Worm (Caenorhabditis elegans) whole organism, L3 larva: ENCODE data around the gene F17E9.18.
A peak's percentile ranks its signal among the peaks of the same experiment; 100 is the strongest.

Experiments used
- R02D3.7 ChIP-seq: fragments of 150-350 bp; optimal IDR thresholded peaks from 2 replicates; lab custom pipeline; 2014; ENCODE audit warnings: missing biosample characterization, missing genetic modification characterization
- ZK546.5 ChIP-seq: sonication (generic microtip); optimal IDR thresholded peaks from 2 replicates; lab custom pipeline; 2017; ENCODE audit warnings: missing biosample characterization, missing genetic modification characterization
- aly-2 ChIP-seq: fragments of 150-350 bp; optimal IDR thresholded peaks from 2 replicates; lab custom pipeline; 2014; ENCODE audit warnings: missing biosample characterization, missing genetic modification characterization
- ama-1 ChIP-seq: fragments of 150-350 bp; optimal IDR thresholded peaks from 2 replicates; lab custom pipeline; 2018
- ceh-16 ChIP-seq: sonication (generic microtip); optimal IDR thresholded peaks from 2 replicates; lab custom pipeline; 2017; ENCODE audit warnings: missing biosample characterization, missing genetic modification characterization
- ceh-28 ChIP-seq: fragments of 150-350 bp; optimal IDR thresholded peaks from 2 replicates; lab custom pipeline; 2014; ENCODE audit warnings: missing biosample characterization, missing genetic modification reagents, missing genetic modification characterization
- ceh-82 ChIP-seq: fragments of 150-350 bp; optimal IDR thresholded peaks from 2 replicates; lab custom pipeline; 2014; ENCODE audit warnings: missing biosample characterization, missing genetic modification characterization
- ceh-9 ChIP-seq: sonication (generic microtip); optimal IDR thresholded peaks from 2 replicates; lab custom pipeline; 2018; ENCODE audit warnings: missing biosample characterization, missing genetic modification characterization
- egl-27 ChIP-seq: sonication (generic microtip); optimal IDR thresholded peaks from 4 replicates; lab custom pipeline; 2017; ENCODE audit warnings: missing biosample characterization, missing genetic modification reagents, missing genetic modification characterization
- egl-5 ChIP-seq: fragments of 150-350 bp; optimal IDR thresholded peaks from 2 replicates; lab custom pipeline; 2017; ENCODE audit warnings: missing biosample characterization, missing genetic modification reagents, missing genetic modification characterization, inconsistent platforms
- elt-1 ChIP-seq: fragments of 150-350 bp; optimal IDR thresholded peaks from 2 replicates; lab custom pipeline; 2014; ENCODE audit warnings: missing biosample characterization, missing genetic modification characterization
- elt-2 ChIP-seq: sonication (generic microtip); optimal IDR thresholded peaks from 2 replicates; lab custom pipeline; 2016; ENCODE audit warnings: missing genetic modification reagents, mild to moderate bottlenecking, missing genetic modification characterization, missing compliant biosample characterization
- elt-3 ChIP-seq, 3 experiments: fragments of 150-350 bp in 1 of 3; sonication (generic microtip) in 2 of 3; optimal IDR thresholded peaks; 2 replicates in 2 of 3; 4 replicates in 1 of 3; lab custom pipeline; 2014 to 2017; ENCODE audit warnings: missing biosample characterization in 3 of 3, missing genetic modification characterization in 3 of 3
- fkh-10 ChIP-seq: sonication (generic microtip); optimal IDR thresholded peaks from 2 replicates; lab custom pipeline; 2017; ENCODE audit warnings: missing biosample characterization, missing genetic modification reagents, missing genetic modification characterization
- fkh-2 ChIP-seq: fragments of 150-350 bp; optimal IDR thresholded peaks from 2 replicates; lab custom pipeline; 2014; ENCODE audit warnings: missing biosample characterization, missing genetic modification reagents, missing genetic modification characterization
- fos-1 ChIP-seq: fragments of 150-350 bp; optimal IDR thresholded peaks from 2 replicates; lab custom pipeline; 2014; ENCODE audit warnings: missing biosample characterization, missing genetic modification characterization
- jun-1 ChIP-seq: fragments of 150-350 bp; optimal IDR thresholded peaks from 2 replicates; lab custom pipeline; 2014; ENCODE audit warnings: missing biosample characterization, missing genetic modification reagents, missing genetic modification characterization
- lin-15B ChIP-seq: fragments of 150-350 bp; optimal IDR thresholded peaks from 2 replicates; lab custom pipeline; 2014; ENCODE audit warnings: missing biosample characterization, missing genetic modification characterization
- lin-39 ChIP-seq: fragments of 150-350 bp; optimal IDR thresholded peaks from 2 replicates; lab custom pipeline; 2018; ENCODE audit warnings: missing biosample characterization, missing genetic modification reagents, missing genetic modification characterization
- lsy-12 ChIP-seq: sonication (generic microtip); optimal IDR thresholded peaks from 2 replicates; lab custom pipeline; 2016; ENCODE audit warnings: mild to moderate bottlenecking, missing genetic modification characterization, missing compliant biosample characterization
- mdl-1 ChIP-seq: fragments of 150-350 bp; optimal IDR thresholded peaks from 2 replicates; lab custom pipeline; 2014; ENCODE audit warnings: missing biosample characterization, missing genetic modification characterization
- nfya-1 ChIP-seq: sonication (generic microtip); optimal IDR thresholded peaks from 2 replicates; lab custom pipeline; 2017; ENCODE audit warnings: missing genetic modification characterization, mild to moderate bottlenecking, missing compliant biosample characterization, antibody characterized with exemption, moderate library complexity; ENCODE audit not compliant: insufficient read depth
- nhr-11 ChIP-seq: fragments of 150-350 bp; optimal IDR thresholded peaks from 2 replicates; lab custom pipeline; 2014; ENCODE audit warnings: missing biosample characterization, missing genetic modification characterization
- nhr-12 ChIP-seq: fragments of 150-350 bp; optimal IDR thresholded peaks from 2 replicates; lab custom pipeline; 2014; ENCODE audit warnings: missing biosample characterization, missing genetic modification characterization
- nhr-23 ChIP-seq: fragments of 150-350 bp; optimal IDR thresholded peaks from 2 replicates; lab custom pipeline; 2014; ENCODE audit warnings: missing biosample characterization, missing genetic modification reagents, missing genetic modification characterization
- nhr-237 ChIP-seq: fragments of 150-350 bp; optimal IDR thresholded peaks from 2 replicates; lab custom pipeline; 2014; ENCODE audit warnings: missing biosample characterization, missing genetic modification characterization
- nhr-25 ChIP-seq: sonication (generic microtip); optimal IDR thresholded peaks from 2 replicates; lab custom pipeline; 2017; ENCODE audit warnings: missing biosample characterization, missing genetic modification characterization
- nhr-43 ChIP-seq: sonication (generic microtip); optimal IDR thresholded peaks from 2 replicates; lab custom pipeline; 2016; ENCODE audit warnings: mild to moderate bottlenecking, missing genetic modification characterization, missing compliant biosample characterization; ENCODE audit not compliant: poor library complexity, severe bottlenecking
- nhr-76 ChIP-seq: fragments of 150-350 bp; sonication (generic microtip); optimal IDR thresholded peaks from 5 replicates; lab custom pipeline; 2014; ENCODE audit warnings: missing biosample characterization, missing genetic modification characterization
- nhr-77 ChIP-seq: fragments of 150-350 bp; optimal IDR thresholded peaks from 2 replicates; lab custom pipeline; 2014; ENCODE audit warnings: missing biosample characterization, missing genetic modification characterization
- pha-4 ChIP-seq: fragments of 150-350 bp; optimal IDR thresholded peaks from 2 replicates; lab custom pipeline; 2014; ENCODE audit warnings: missing biosample characterization, missing genetic modification reagents, missing genetic modification characterization
- pqm-1 ChIP-seq: fragments of 150-350 bp; optimal IDR thresholded peaks from 2 replicates; lab custom pipeline; 2017; ENCODE audit warnings: missing biosample characterization, missing genetic modification characterization, inconsistent platforms
- sea-2 ChIP-seq: fragments of 150-350 bp; sonication (generic microtip); optimal IDR thresholded peaks from 4 replicates; lab custom pipeline; 2014; ENCODE audit warnings: missing biosample characterization, missing genetic modification reagents, missing genetic modification characterization
- skn-1 ChIP-seq: fragments of 150-350 bp; optimal IDR thresholded peaks from 2 replicates; lab custom pipeline; 2014; ENCODE audit warnings: missing biosample characterization, missing genetic modification characterization
- snpc-4 ChIP-seq: fragments of 150-350 bp; optimal IDR thresholded peaks from 2 replicates; lab custom pipeline; 2014; ENCODE audit warnings: missing biosample characterization, missing genetic modification characterization
- tbx-2 ChIP-seq: sonication (generic microtip); optimal IDR thresholded peaks from 2 replicates; lab custom pipeline; 2016; ENCODE audit warnings: mild to moderate bottlenecking, missing genetic modification characterization, missing compliant biosample characterization
- unc-39 ChIP-seq: sonication (generic microtip); optimal IDR thresholded peaks from 4 replicates; lab custom pipeline; 2017; ENCODE audit warnings: missing biosample characterization, missing genetic modification characterization
- unc-62 ChIP-seq: fragments of 150-350 bp; sonication (generic microtip); optimal IDR thresholded peaks from 4 replicates; lab custom pipeline; 2014; ENCODE audit warnings: missing biosample characterization, missing genetic modification reagents, missing genetic modification characterization
- zag-1 ChIP-seq: fragments of 150-350 bp; optimal IDR thresholded peaks from 2 replicates; lab custom pipeline; 2014; ENCODE audit warnings: missing biosample characterization, missing genetic modification characterization
- ztf-11 ChIP-seq: fragments of 150-350 bp; optimal IDR thresholded peaks from 2 replicates; lab custom pipeline; 2014; ENCODE audit warnings: missing biosample characterization, missing genetic modification characterization
- ztf-4 ChIP-seq: fragments of 150-350 bp; optimal IDR thresholded peaks from 2 replicates; lab custom pipeline; 2014; ENCODE audit warnings: missing biosample characterization, missing genetic modification characterization

The F17E9.18 gene

ce11 chrIV:8378280-8378679 is 31.3 kb upstream of the F17E9.18 start:
- TF ChIP-seq fkh-10 (GFP tag; lab: Kevin White, UChicago) (no peak), nhr-23 (no peak), ceh-16 (no peak), R02D3.7 (tag; lab: Kevin White, UChicago) (no peak), nhr-11 (no peak), jun-1 (tag; lab: Kevin White, UChicago) (no peak), lin-39 (tag; lab: Kevin White, UChicago) (no peak), fkh-2 (tag; lab: Kevin White, UChicago) (no peak), lin-15B (no peak), snpc-4 (tag; lab: Kevin White, UChicago) (no peak), lsy-12 (no peak), nhr-12 (tag; lab: Kevin White, UChicago) (no peak), egl-27 (tag; lab: Kevin White, UChicago) (no peak), ceh-82 (no peak), ztf-11 (tag; lab: Kevin White, UChicago) (no peak)

- TF ChIP-seq ceh-16: no peak
- no peak for TF ChIP-seq ceh-28
- peak; percentile 31 for TF ChIP-seq nhr-43 (tag; lab: Kevin White, UChicago)
- peak; percentile 47 for TF ChIP-seq ztf-4 (tag; lab: Kevin White, UChicago)
- TF ChIP-seq lsy-12: peak; percentile 6
- TF ChIP-seq pqm-1 (tag; lab: Kevin White, UChicago): no peak
- peak; percentile 2 for TF ChIP-seq elt-2 (tag; lab: Kevin White, UChicago)
- no peak for TF ChIP-seq nfya-1
- TF ChIP-seq ama-1 (lab: Kevin White, UChicago): peak; percentile 77
Observed at ce11 chrIV:8377501-8377900, 30.6 kb upstream of the F17E9.18 start, which contains the start of gene D2096.7. Gene D2096.7 (minus strand): TSS chrIV:8377630.

ce11 chrIV:8376923-8377322 is 30.0 kb upstream of the F17E9.18 start:
- no peak for TF ChIP-seq jun-1 (tag; lab: Kevin White, UChicago)
- TF ChIP-seq zag-1 (tag; lab: Kevin White, UChicago): no peak
- TF ChIP-seq nfya-1: peak; percentile 44
- TF ChIP-seq lin-39 (tag; lab: Kevin White, UChicago): no peak
- TF ChIP-seq ceh-16: no peak
- TF ChIP-seq pha-4 (tag; lab: Kevin White, UChicago): peak; percentile 55

- peak; percentile 30 for TF ChIP-seq ztf-4 (tag; lab: Kevin White, UChicago)
- TF ChIP-seq lin-39 (tag; lab: Kevin White, UChicago): peak; percentile 90
- no peak for TF ChIP-seq nhr-12 (tag; lab: Kevin White, UChicago)
- TF ChIP-seq sea-2 (GFP tag; lab: Kevin White, UChicago): no peak
- peak; percentile 84 for TF ChIP-seq ama-1 (lab: Kevin White, UChicago)
- no peak for TF ChIP-seq nhr-237 (tag; lab: Kevin White, UChicago)
- peak; percentile 79 for TF ChIP-seq R02D3.7 (tag; lab: Kevin White, UChicago)
- no peak for TF ChIP-seq ceh-28
- TF ChIP-seq nhr-77 (tag; lab: Kevin White, UChicago): no peak
- TF ChIP-seq nhr-76 (tag; lab: Kevin White, UChicago): no peak
- TF ChIP-seq elt-1 (tag; lab: Kevin White, UChicago): no peak
- no peak for TF ChIP-seq ceh-16
- TF ChIP-seq nhr-23: peak; percentile 56
- TF ChIP-seq nhr-25 (tag; lab: Kevin White, UChicago): peak; percentile 59
- no peak for TF ChIP-seq nhr-11
- peak; percentile 88 for TF ChIP-seq pha-4 (tag; lab: Kevin White, UChicago)
- no peak for TF ChIP-seq ztf-11 (tag; lab: Kevin White, UChicago)
- peak; percentile 18 for TF ChIP-seq ceh-82
- peak; percentile 59 for TF ChIP-seq tbx-2 (tag; lab: Kevin White, UChicago)
- TF ChIP-seq egl-27 (tag; lab: Kevin White, UChicago): peak; percentile 7
- TF ChIP-seq pqm-1 (tag; lab: Kevin White, UChicago): peak; percentile 72
- TF ChIP-seq mdl-1 (tag; lab: Kevin White, UChicago): no peak
- TF ChIP-seq skn-1 (tag; lab: Kevin White, UChicago): peak; percentile 57
- TF ChIP-seq fos-1 (tag; lab: Kevin White, UChicago): no peak
- no peak for TF ChIP-seq ceh-9 (tag; lab: Kevin White, UChicago)
- TF ChIP-seq egl-5 (tag; lab: Kevin White, UChicago): peak; percentile 71
- TF ChIP-seq lsy-12: peak; percentile 79
- peak; percentile 59 for TF ChIP-seq lin-15B
- no peak for TF ChIP-seq unc-39 (tag; lab: Kevin White, UChicago)
- peak; percentile 63 for TF ChIP-seq snpc-4 (tag; lab: Kevin White, UChicago)
- TF ChIP-seq nfya-1: peak; percentile 80
- TF ChIP-seq elt-2 (tag; lab: Kevin White, UChicago): peak; percentile 66
- peak; percentile 55 for TF ChIP-seq jun-1 (tag; lab: Kevin White, UChicago)
- TF ChIP-seq ZK546.5: no peak
- TF ChIP-seq aly-2 (tag; lab: Kevin White, UChicago): no peak
- TF ChIP-seq fkh-10 (GFP tag; lab: Kevin White, UChicago): no peak
- peak; percentile 81 for TF ChIP-seq nhr-43 (tag; lab: Kevin White, UChicago)
- TF ChIP-seq elt-3 (tag; optimal IDR thresholded peaks at IDR 0.05; lab: Kevin White, UChicago): no peak
- TF ChIP-seq unc-62 (GFP tag; lab: Kevin White, UChicago): no peak
Observed at ce11 chrIV:8375381-8375780, 28.4 kb upstream of the F17E9.18 start.
